Fruit fly (Drosophila melanogaster) Kc167 (cell line): ENCODE measurements around the gene Srp54.

Source experiments
- Myc ChIP-seq: fragments of >200 bp; optimal IDR thresholded peaks from 2 replicates; lab custom pipeline; 2017; ENCODE audit warnings: missing external identifiers
- Sin3A ChIP-seq: fragments of >200 bp; optimal IDR thresholded peaks from 2 replicates; lab custom pipeline; 2018; ENCODE audit warnings: missing external identifiers
- h ChIP-seq: fragments of >200 bp; optimal IDR thresholded peaks from 3 replicates; lab custom pipeline; 2018; ENCODE audit warnings: missing external identifiers
- insv ChIP-seq: fragments of >200 bp; optimal IDR thresholded peaks from 3 replicates; lab custom pipeline; 2018; ENCODE audit warnings: missing external identifiers
- psq ChIP-seq: fragments of >200 bp; optimal IDR thresholded peaks from 2 replicates; lab custom pipeline; 2017; ENCODE audit warnings: missing external identifiers
- ttk ChIP-seq: sonication (Bioruptor generic); optimal IDR thresholded peaks from 2 replicates; lab custom pipeline; 2017; ENCODE audit warnings: missing external identifiers

DNA sequence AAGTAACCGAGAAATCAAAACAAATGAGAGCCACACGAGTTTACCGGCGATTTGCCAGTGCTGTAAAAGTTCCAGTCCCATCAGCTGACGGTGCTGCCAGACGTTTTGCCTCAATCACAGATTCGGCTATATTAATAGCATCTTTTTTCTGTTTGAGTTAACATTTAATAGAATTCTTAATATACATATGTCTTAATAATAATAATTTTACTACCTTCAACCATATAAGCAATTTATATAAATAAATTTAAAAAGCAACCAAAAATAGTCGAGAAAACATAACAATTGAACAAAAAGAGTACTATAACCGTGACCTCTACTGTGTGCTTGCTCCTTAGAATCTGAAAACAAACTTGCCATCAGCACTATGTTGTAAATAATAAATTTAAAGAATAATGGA is 41.4 kb downstream of the Srp54 start, which contains the start of the genes CG13126 and CG4709:
- TF ChIP-seq psq (lab: Kevin White, UChicago): no peak
- TF ChIP-seq h (lab: Kevin White, UChicago): no peak
- no peak for TF ChIP-seq ttk (lab: Kevin White, UChicago)
- no peak for TF ChIP-seq Sin3A (lab: Kevin White, UChicago)
- TF ChIP-seq insv: no peak
- no peak for TF ChIP-seq Myc (lab: Kevin White, UChicago)
